Fruit fly (Drosophila melanogaster) whole organism, wandering third instar larva: ENCODE data around the gene CG9664.

Experiments used
- GATAd ChIP-seq: sonication (Bioruptor generic); optimal IDR thresholded peaks from 2 replicates; lab custom pipeline; 2016; ENCODE audit warnings: missing biosample characterization, missing genetic modification characterization
- Hnf4 ChIP-seq: fragments of 200-800 bp; sonication (Bioruptor generic); optimal IDR thresholded peaks from 2 replicates; lab custom pipeline; 2016; ENCODE audit warnings: missing biosample characterization, mild to moderate bottlenecking, missing genetic modification characterization
- Hr78 ChIP-seq: fragments of >200 bp; optimal IDR thresholded peaks from 2 replicates; lab custom pipeline; 2017; ENCODE audit warnings: missing biosample characterization, missing genetic modification characterization
- Hr83 ChIP-seq: fragments of 200-300 bp; sonication (Bioruptor generic); optimal IDR thresholded peaks from 2 replicates; lab custom pipeline; 2016; ENCODE audit warnings: missing biosample characterization, mild to moderate bottlenecking, missing genetic modification characterization, moderate library complexity; ENCODE audit not compliant: poor library complexity, severe bottlenecking
- Jra ChIP-seq: sonication (Bioruptor generic); optimal IDR thresholded peaks from 2 replicates; lab custom pipeline; 2016; ENCODE audit warnings: missing biosample characterization, missing genetic modification characterization
- br ChIP-seq: fragments of 200-800 bp; sonication (Bioruptor generic); optimal IDR thresholded peaks from 2 replicates; lab custom pipeline; 2016; ENCODE audit warnings: missing biosample characterization, missing genetic modification characterization
- dsf ChIP-seq: sonication (Bioruptor generic); optimal IDR thresholded peaks from 2 replicates; lab custom pipeline; 2016; ENCODE audit warnings: missing biosample characterization, missing genetic modification characterization, borderline replicate concordance
- fru ChIP-seq: fragments of 200-800 bp; sonication (Bioruptor generic); optimal IDR thresholded peaks from 3 replicates; lab custom pipeline; 2016; ENCODE audit warnings: missing biosample characterization, mild to moderate bottlenecking, missing genetic modification characterization
- pan ChIP-seq: fragments of >200 bp; optimal IDR thresholded peaks from 2 replicates; lab custom pipeline; 2017
- sv ChIP-seq: fragments of 200-800 bp; sonication (Bioruptor generic); optimal IDR thresholded peaks from 3 replicates; lab custom pipeline; 2016; ENCODE audit warnings: missing biosample characterization, missing genetic modification characterization
- tai ChIP-seq: sonication (Bioruptor generic); optimal IDR thresholded peaks from 2 replicates; lab custom pipeline; 2016; ENCODE audit warnings: missing biosample characterization, missing genetic modification characterization
- usp ChIP-seq: fragments of >200 bp; optimal IDR thresholded peaks from 2 replicates; lab custom pipeline; 2017; ENCODE audit warnings: missing biosample characterization, missing genetic modification characterization

dm6 chr2L:3265635-3266034 lies 28.9 kb downstream of the CG9664 start:
- TF ChIP-seq dsf (no peak), Jra (GFP tag; lab: Kevin White, UChicago) (no peak), tai (GFP tag; lab: Kevin White, UChicago) (no peak), Hnf4 (GFP tag; lab: Kevin White, UChicago) (no peak), Hr83 (GFP tag; lab: Kevin White, UChicago) (no peak), pan (no peak), br (no peak), GATAd (GFP tag; lab: Kevin White, UChicago) (no peak), sv (no peak), fru (GFP tag; lab: Kevin White, UChicago) (no peak), Hr78 (GFP tag; lab: Kevin White, UChicago) (no peak), usp (GFP tag; lab: Kevin White, UChicago) (no peak)
